Worm (Caenorhabditis elegans): ENCODE results near the gene rps-2.

DNA sequence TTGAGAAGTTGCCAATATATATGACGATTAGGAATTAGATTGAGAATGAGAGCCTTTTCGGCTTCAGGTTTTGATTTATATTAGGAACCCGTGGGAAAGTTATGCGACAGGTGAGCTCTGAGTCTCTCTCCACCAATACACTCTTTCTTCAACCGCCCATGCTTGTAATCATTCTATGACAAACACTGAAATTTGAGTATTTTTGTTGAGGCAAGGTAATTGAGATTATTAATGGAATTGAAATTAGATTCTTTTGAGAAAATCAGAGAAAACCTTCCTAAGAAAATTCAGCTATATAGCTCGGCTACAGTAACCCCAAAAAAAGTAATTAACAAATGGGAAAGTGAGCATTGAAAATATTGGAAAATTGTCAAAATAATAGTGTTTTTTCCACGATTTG is 29.7 kb upstream of the rps-2 start, which contains the start of gene ceh-19:
- TF ChIP-seq nhr-10 (tag; optimal IDR thresholded peaks at IDR 0.05) (no peak), ces-1 (GFP tag; optimal IDR thresholded peaks at IDR 0.05) (no peak), F49E8.2 (tag; optimal IDR thresholded peaks at IDR 0.05; ENCODE audit: borderline replicate concordance) (no peak), lin-15B (tag; optimal IDR thresholded peaks at IDR 0.05) (no peak), mxl-2 (GFP tag; conservative IDR thresholded peaks at IDR 0.05) (no peak), lin-13 (GFP tag; optimal IDR thresholded peaks at IDR 0.05) (no peak), mdl-1 (tag; optimal IDR thresholded peaks at IDR 0.05) (no peak), pha-4 (GFP tag; IDR thresholded peaks at IDR 0.05) (no peak), pha-4 (tag; optimal IDR thresholded peaks at IDR 0.05) (no peak), nhr-102 (tag; optimal IDR thresholded peaks at IDR 0.05) (no peak), spr-1 (tag; optimal IDR thresholded peaks at IDR 0.05) (no peak), lsy-2 (tag; optimal IDR thresholded peaks at IDR 0.05) (no peak)
